Worm (Caenorhabditis elegans): Measurements from ENCODE around the gene F09F9.3.

DNA sequence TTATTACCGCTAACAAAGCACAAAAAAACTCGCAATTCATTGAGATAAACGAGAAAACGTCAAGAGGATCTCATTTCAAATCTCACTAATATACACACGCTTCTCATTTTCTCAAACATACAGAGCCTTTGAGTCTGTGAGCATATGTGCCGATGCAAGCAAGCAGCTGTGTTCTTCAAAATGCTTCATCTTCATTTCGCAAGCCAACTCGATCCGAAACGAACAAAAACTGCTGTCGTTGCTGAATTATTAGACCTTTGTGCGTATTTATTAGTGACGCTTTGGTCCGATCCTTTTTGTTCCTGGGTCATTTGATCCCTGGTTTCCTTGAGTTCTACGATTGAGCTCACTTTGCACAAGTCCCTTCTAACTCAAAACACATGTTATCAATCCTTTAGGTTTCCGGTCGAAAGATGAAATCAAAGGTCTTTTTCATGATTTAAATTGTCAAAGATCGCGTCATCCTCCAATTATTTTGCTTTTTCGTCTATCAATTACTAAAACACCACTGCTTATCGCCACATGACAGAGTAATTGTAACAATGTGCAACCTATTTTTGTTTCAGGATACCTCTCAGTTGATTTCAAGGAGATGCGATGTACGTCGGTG is 13.8 kb downstream of the F09F9.3 start, which contains the start of gene R02E4.2:
- TF ChIP-seq ceh-36 (tag; optimal IDR thresholded peaks at IDR 0.05) (no peak), tbx-37 (GFP tag; conservative IDR thresholded peaks at IDR 0.05) (no peak), aly-1 (tag; optimal IDR thresholded peaks at IDR 0.05) (no peak), ama-1 (optimal IDR thresholded peaks at IDR 0.05) (no peak), sea-1 (GFP tag; conservative IDR thresholded peaks at IDR 0.05) (no peak), B0310.2 (tag; optimal IDR thresholded peaks at IDR 0.05) (no peak), flt-1 (GFP tag; IDR thresholded peaks at IDR 0.05) (no peak)
